Fruit fly (Drosophila melanogaster): ENCODE results near the gene Cpr76Bc.

The Cpr76Bc gene

DNA sequence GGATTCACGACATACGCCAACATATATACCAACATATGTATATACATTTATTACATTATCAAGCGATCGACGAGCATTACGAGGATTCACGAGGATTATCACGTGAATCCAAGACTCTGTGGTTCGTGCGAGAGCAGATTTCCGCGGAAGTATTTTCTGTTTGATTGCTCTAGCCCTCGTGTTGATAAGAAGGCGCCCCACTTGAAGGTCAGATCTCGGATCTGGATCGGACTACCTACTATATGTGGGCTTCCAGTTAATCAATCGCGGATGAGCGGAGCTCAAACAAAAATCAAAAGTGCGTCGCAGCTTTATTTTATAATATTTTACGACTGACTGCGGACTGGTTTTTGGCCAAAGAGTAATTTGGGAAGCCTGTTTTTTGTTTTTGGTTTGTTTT lies 25.8 kb upstream of the Cpr76Bc start:
- no peak for TF ChIP-seq kay (GFP tag; ENCODE audit: borderline replicate concordance)
- TF ChIP-seq tj (GFP tag; optimal IDR thresholded peaks at IDR 0.05) = no peak
- no peak for TF ChIP-seq CG12768 (GFP tag; optimal IDR thresholded peaks at IDR 0.05)
- TF ChIP-seq cnc (optimal IDR thresholded peaks at IDR 0.05) = no peak
- TF ChIP-seq Clk (GFP tag; optimal IDR thresholded peaks at IDR 0.05) = no peak
- no peak for TF ChIP-seq CG5204 (GFP tag; optimal IDR thresholded peaks at IDR 0.05)
- no peak for TF ChIP-seq pad (GFP tag; optimal IDR thresholded peaks at IDR 0.05)
- TF ChIP-seq cic (GFP tag; optimal IDR thresholded peaks at IDR 0.05) = no peak
- no peak for TF ChIP-seq Crg-1 (GFP tag; optimal IDR thresholded peaks at IDR 0.05)
- no peak for TF ChIP-seq ovo (GFP tag; optimal IDR thresholded peaks at IDR 0.05)
- no peak for TF ChIP-seq bab1 (GFP tag; optimal IDR thresholded peaks at IDR 0.05)
- no peak for TF ChIP-seq CG7101 (tag; optimal IDR thresholded peaks at IDR 0.05)

DNA sequence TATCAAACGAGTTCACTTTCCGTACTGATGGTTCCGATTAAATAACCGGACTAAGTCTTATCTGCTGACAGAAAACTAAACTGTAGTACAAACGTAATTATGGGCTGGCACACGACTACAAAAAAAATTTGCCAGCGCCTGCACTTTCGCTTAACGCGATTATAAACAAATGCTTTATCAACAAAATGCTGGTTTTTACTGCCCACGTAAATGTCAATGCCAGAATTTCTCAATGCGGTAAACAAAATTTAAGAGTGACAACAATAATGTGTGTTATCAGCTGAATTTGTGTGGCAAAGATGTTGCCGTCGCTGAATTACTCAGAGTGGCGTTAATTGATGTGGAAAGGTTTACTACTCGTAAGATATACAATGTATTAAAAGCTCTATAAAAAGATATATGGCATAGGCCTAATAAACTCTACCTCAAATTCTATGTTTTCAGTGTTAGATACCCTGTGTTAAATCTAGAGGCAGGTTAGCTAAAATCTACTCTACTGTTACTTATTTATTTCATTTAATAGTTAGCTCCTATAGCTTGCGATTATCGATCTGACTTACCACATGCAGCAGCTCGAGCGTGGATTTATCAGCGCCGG lies 24.7 kb upstream of the Cpr76Bc start:
- TF ChIP-seq ovo (GFP tag; optimal IDR thresholded peaks at IDR 0.05) (no peak), CG14711 (tag; optimal IDR thresholded peaks at IDR 0.05) (peak; percentile 27), Mnt (GFP tag; optimal IDR thresholded peaks at IDR 0.05) (no peak), cic (GFP tag; optimal IDR thresholded peaks at IDR 0.05) (peak; percentile 75), pad (GFP tag; optimal IDR thresholded peaks at IDR 0.05) (peak; percentile 9), CG7045 (GFP tag; optimal IDR thresholded peaks at IDR 0.05) (peak; percentile 60), CG7101 (tag; optimal IDR thresholded peaks at IDR 0.05) (peak; percentile 10), tj (GFP tag; optimal IDR thresholded peaks at IDR 0.05) (peak; percentile 96), CG11617 (GFP tag; optimal IDR thresholded peaks at IDR 0.05) (no peak), kay (GFP tag; ENCODE audit: borderline replicate concordance) (peak; percentile 81), toe (GFP tag; optimal IDR thresholded peaks at IDR 0.05) (no peak), CG12768 (GFP tag; optimal IDR thresholded peaks at IDR 0.05) (peak; percentile 28)

DNA sequence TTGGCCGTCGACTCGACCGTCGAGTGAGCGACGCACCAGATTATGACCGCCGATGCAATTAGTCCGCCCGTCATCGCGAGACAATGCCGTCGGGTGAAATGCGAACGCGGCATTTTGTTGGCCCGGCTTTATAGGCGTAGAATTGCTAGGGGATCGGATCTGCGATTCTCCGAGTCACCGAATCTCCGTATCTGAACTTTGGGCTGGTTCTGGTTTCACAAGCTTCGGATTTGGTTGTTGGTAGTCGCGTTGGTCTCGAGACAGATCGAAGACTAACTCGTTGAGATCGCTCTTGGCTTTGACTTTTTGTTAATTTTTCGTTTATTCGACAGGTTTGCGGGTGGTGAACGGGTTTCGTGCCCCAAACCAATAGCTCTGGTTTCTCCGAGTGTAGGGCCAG lies 24.1 kb upstream of the Cpr76Bc start:
- TF ChIP-seq CG33017 (tag; optimal IDR thresholded peaks at IDR 0.05) (no peak), toe (GFP tag; optimal IDR thresholded peaks at IDR 0.05) (no peak), CG12768 (GFP tag; optimal IDR thresholded peaks at IDR 0.05) (no peak), Mnt (GFP tag; optimal IDR thresholded peaks at IDR 0.05) (no peak), Hr96 (GFP tag; optimal IDR thresholded peaks at IDR 0.05) (no peak), pad (GFP tag; optimal IDR thresholded peaks at IDR 0.05) (no peak), Clk (GFP tag; optimal IDR thresholded peaks at IDR 0.05) (no peak), cic (GFP tag; optimal IDR thresholded peaks at IDR 0.05) (no peak), CG7045 (GFP tag; optimal IDR thresholded peaks at IDR 0.05) (no peak), CG7101 (tag; optimal IDR thresholded peaks at IDR 0.05) (no peak), CG14711 (tag; optimal IDR thresholded peaks at IDR 0.05) (no peak), CG11617 (GFP tag; optimal IDR thresholded peaks at IDR 0.05) (no peak), tj (GFP tag; optimal IDR thresholded peaks at IDR 0.05) (no peak), cnc (optimal IDR thresholded peaks at IDR 0.05) (no peak), CG1620 (GFP tag; optimal IDR thresholded peaks at IDR 0.05) (no peak), ovo (GFP tag; optimal IDR thresholded peaks at IDR 0.05) (no peak), CG5204 (GFP tag; optimal IDR thresholded peaks at IDR 0.05) (no peak), Crg-1 (GFP tag; optimal IDR thresholded peaks at IDR 0.05) (no peak)

DNA sequence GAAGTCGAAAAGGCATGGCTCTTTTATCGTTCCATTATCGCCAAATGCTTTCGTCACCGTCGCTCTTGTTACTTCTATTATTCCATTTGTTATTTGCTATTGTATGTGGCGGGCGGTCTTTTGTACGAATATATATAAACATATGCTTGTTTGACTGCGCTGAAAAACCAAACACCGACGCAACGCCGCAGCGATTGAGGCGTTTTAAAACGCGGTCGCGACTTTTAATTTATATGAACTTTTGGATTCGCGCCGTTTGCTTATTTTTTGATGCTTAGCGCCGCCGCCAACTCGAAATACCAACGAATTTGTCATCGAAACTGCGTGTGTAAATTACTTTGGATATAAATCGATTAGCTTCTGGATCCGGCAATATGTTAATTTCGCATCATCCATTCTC lies 23.6 kb upstream of the Cpr76Bc start:
- TF ChIP-seq CG11617 (GFP tag; optimal IDR thresholded peaks at IDR 0.05) (no peak), Crg-1 (GFP tag; optimal IDR thresholded peaks at IDR 0.05) (no peak), CG7045 (GFP tag; optimal IDR thresholded peaks at IDR 0.05) (no peak), CG33017 (tag; optimal IDR thresholded peaks at IDR 0.05) (no peak), CG1620 (GFP tag; optimal IDR thresholded peaks at IDR 0.05) (no peak), CG5204 (GFP tag; optimal IDR thresholded peaks at IDR 0.05) (no peak), Mnt (GFP tag; optimal IDR thresholded peaks at IDR 0.05) (no peak), cic (GFP tag; optimal IDR thresholded peaks at IDR 0.05) (no peak), CG7101 (tag; optimal IDR thresholded peaks at IDR 0.05) (no peak), Clk (GFP tag; optimal IDR thresholded peaks at IDR 0.05) (no peak), pad (GFP tag; optimal IDR thresholded peaks at IDR 0.05) (no peak), tj (GFP tag; optimal IDR thresholded peaks at IDR 0.05) (no peak), cnc (optimal IDR thresholded peaks at IDR 0.05) (no peak), kay (GFP tag; ENCODE audit: borderline replicate concordance) (no peak), ovo (GFP tag; optimal IDR thresholded peaks at IDR 0.05) (no peak), Hr96 (GFP tag; optimal IDR thresholded peaks at IDR 0.05) (no peak), toe (GFP tag; optimal IDR thresholded peaks at IDR 0.05) (no peak), CG14711 (tag; optimal IDR thresholded peaks at IDR 0.05) (no peak), CG12768 (GFP tag; optimal IDR thresholded peaks at IDR 0.05) (no peak)

DNA sequence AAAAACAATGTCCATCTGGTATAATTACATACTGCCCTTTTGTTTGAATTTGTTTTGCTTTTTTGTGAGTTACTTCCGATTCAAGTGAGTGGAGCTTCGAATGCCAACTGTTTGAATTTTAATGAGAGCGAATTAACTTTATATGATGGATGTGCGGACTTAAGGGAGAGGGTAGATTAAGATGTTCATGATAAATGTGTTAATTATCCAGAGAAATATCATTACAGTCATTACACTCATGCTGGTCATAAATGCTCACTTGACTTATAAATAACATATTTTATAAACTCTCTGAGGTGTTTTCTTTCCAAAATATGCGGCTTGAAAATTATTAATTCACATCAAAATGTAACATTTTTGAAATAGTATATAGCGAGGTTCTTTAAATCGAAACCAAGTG lies 23.1 kb upstream of the Cpr76Bc start, which contains the start of gene CG9449:
Gene CG9449, minus strand, starts transcription at position 101 of the 400 bp plus-strand sequence.
- no peak for TF ChIP-seq kay (GFP tag; ENCODE audit: borderline replicate concordance)
- no peak for TF ChIP-seq toe (GFP tag; optimal IDR thresholded peaks at IDR 0.05)
- TF ChIP-seq CG7101 (tag; optimal IDR thresholded peaks at IDR 0.05) = no peak
- TF ChIP-seq bab1 (GFP tag; optimal IDR thresholded peaks at IDR 0.05) = no peak
- TF ChIP-seq Mnt (GFP tag; optimal IDR thresholded peaks at IDR 0.05) = no peak
- TF ChIP-seq tj (GFP tag; optimal IDR thresholded peaks at IDR 0.05) = no peak
- TF ChIP-seq CG12768 (GFP tag; optimal IDR thresholded peaks at IDR 0.05) = no peak
- no peak for TF ChIP-seq Hr96 (GFP tag; optimal IDR thresholded peaks at IDR 0.05)
- no peak for TF ChIP-seq CG1620 (GFP tag; optimal IDR thresholded peaks at IDR 0.05)
- TF ChIP-seq CG7045 (GFP tag; optimal IDR thresholded peaks at IDR 0.05) = no peak
- no peak for TF ChIP-seq cic (GFP tag; optimal IDR thresholded peaks at IDR 0.05)
- TF ChIP-seq CG11617 (GFP tag; optimal IDR thresholded peaks at IDR 0.05) = no peak
- TF ChIP-seq cnc (optimal IDR thresholded peaks at IDR 0.05) = no peak
- TF ChIP-seq pad (GFP tag; optimal IDR thresholded peaks at IDR 0.05) = no peak
- no peak for TF ChIP-seq Clk (GFP tag; optimal IDR thresholded peaks at IDR 0.05)
- TF ChIP-seq CG5204 (GFP tag; optimal IDR thresholded peaks at IDR 0.05) = no peak
- no peak for TF ChIP-seq ovo (GFP tag; optimal IDR thresholded peaks at IDR 0.05)
- no peak for TF ChIP-seq Crg-1 (GFP tag; optimal IDR thresholded peaks at IDR 0.05)
- no peak for TF ChIP-seq CG33017 (tag; optimal IDR thresholded peaks at IDR 0.05)
- TF ChIP-seq CG14711 (tag; optimal IDR thresholded peaks at IDR 0.05) = no peak

DNA sequence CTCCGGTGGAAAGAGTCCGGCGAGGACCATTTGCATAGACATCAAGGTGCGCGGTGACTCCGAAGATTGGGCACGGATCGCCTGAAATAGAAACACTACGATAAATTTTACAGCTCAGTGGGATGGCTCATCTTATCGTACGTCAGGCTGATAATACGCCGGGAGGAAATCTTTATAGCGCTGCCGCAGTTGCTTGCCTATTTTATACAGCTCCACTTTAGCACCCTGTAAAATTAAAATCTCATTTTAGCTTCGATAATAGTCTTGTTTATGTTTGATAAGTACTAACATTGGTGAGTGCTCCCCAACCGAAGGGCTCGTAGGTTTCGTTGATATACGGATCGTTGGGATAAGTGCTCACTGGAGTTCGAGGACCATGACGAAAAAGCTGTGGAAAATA lies 21.4 kb upstream of the Cpr76Bc start:
- TF ChIP-seq cnc (optimal IDR thresholded peaks at IDR 0.05) (no peak), kay (GFP tag; ENCODE audit: borderline replicate concordance) (no peak), CG7045 (GFP tag; optimal IDR thresholded peaks at IDR 0.05) (peak; percentile 66)
